Fruit fly (Drosophila melanogaster): Measurements from ENCODE around the gene Cpr31A.

Gene Cpr31A

dm6 chr2L:10057236-10057635, 3.2 kb downstream of the Cpr31A start:
- peak; percentile 83 for TF ChIP-seq D1 (tag; optimal IDR thresholded peaks at IDR 0.05)
- TF ChIP-seq CG9948 (tag; optimal IDR thresholded peaks at IDR 0.05) = peak; percentile 97
- TF ChIP-seq gl (tag; optimal IDR thresholded peaks at IDR 0.05) = peak; percentile 95
- peak; percentile 95 for TF ChIP-seq CG8159 (tag; optimal IDR thresholded peaks at IDR 0.05)
- TF ChIP-seq CG12605 (GFP tag; IDR thresholded peaks at IDR 0.05) = peak; percentile 94
- TF ChIP-seq CG10348 (GFP tag; IDR thresholded peaks at IDR 0.05) = peak; percentile 78
- no peak for TF ChIP-seq EcR (GFP tag; optimal IDR thresholded peaks at IDR 0.05)
- TF ChIP-seq Pif1A (GFP tag; optimal IDR thresholded peaks at IDR 0.05) = peak; percentile 97
- peak; percentile 98 for TF ChIP-seq Pif1B (GFP tag; optimal IDR thresholded peaks at IDR 0.05)
- peak; percentile 94 for TF ChIP-seq rn (GFP tag; IDR thresholded peaks at IDR 0.05)
- peak; percentile 97 for TF ChIP-seq CG8301 (tag; optimal IDR thresholded peaks at IDR 0.05)
- peak; percentile 95 for TF ChIP-seq CG34367 (tag; optimal IDR thresholded peaks at IDR 0.05)
- peak; percentile 98 for TF ChIP-seq Snoo (tag; optimal IDR thresholded peaks at IDR 0.05)
- peak; percentile 96 for TF ChIP-seq Ets98B (GFP tag; IDR thresholded peaks at IDR 0.05)
- TF ChIP-seq CG4496 (GFP tag; IDR thresholded peaks at IDR 0.05) = peak; percentile 99
- peak; percentile 91 for TF ChIP-seq CG13204 (GFP tag; optimal IDR thresholded peaks at IDR 0.05)
- peak; percentile 99 for TF ChIP-seq fd96Ca (GFP tag; IDR thresholded peaks at IDR 0.05)
- TF ChIP-seq CG14655 (GFP tag; optimal IDR thresholded peaks at IDR 0.05) = peak; percentile 98
- TF ChIP-seq CG32121 (GFP tag; IDR thresholded peaks at IDR 0.05) = peak; percentile 91
- TF ChIP-seq CG15710 (tag; optimal IDR thresholded peaks at IDR 0.05) = peak; percentile 94
- peak; percentile 98 for TF ChIP-seq CG17806 (tag; optimal IDR thresholded peaks at IDR 0.05)

- TF ChIP-seq rn (GFP tag; IDR thresholded peaks at IDR 0.05) (no peak), Snoo (tag; optimal IDR thresholded peaks at IDR 0.05) (no peak), CG9948 (tag; optimal IDR thresholded peaks at IDR 0.05) (no peak), CG8301 (tag; optimal IDR thresholded peaks at IDR 0.05) (no peak)
Observed at dm6 chr2L:10060516-10060915, 6.5 kb downstream of the Cpr31A start, which contains the start of gene Spn31A. Spn31A (plus strand) TSS chr2L:10060816.

dm6 chr2L:10061276-10061675, 7.3 kb downstream of the Cpr31A start:
- TF ChIP-seq CG8159 (tag; optimal IDR thresholded peaks at IDR 0.05) = no peak
- peak; percentile 29; the same call in 1 of the 2 replicates for TF ChIP-seq Ets98B (GFP tag; IDR thresholded peaks at IDR 0.05)
- TF ChIP-seq CG32121 (GFP tag; IDR thresholded peaks at IDR 0.05) = peak; percentile 24; the same call in 1 of the 2 replicates

dm6 chr2L:10064754-10065153, 10.7 kb downstream of the Cpr31A start:
- TF ChIP-seq D1 (tag; optimal IDR thresholded peaks at IDR 0.05) (no peak), CG32121 (GFP tag; IDR thresholded peaks at IDR 0.05) (no peak), CG10348 (GFP tag; IDR thresholded peaks at IDR 0.05) (no peak), CG34367 (tag; optimal IDR thresholded peaks at IDR 0.05) (no peak), CG8301 (tag; optimal IDR thresholded peaks at IDR 0.05) (no peak), CG9948 (tag; optimal IDR thresholded peaks at IDR 0.05) (no peak), Snoo (tag; optimal IDR thresholded peaks at IDR 0.05) (no peak), Pif1B (GFP tag; optimal IDR thresholded peaks at IDR 0.05) (no peak), Ets98B (GFP tag; IDR thresholded peaks at IDR 0.05) (no peak), CG4496 (GFP tag; IDR thresholded peaks at IDR 0.05) (no peak), CG13204 (GFP tag; optimal IDR thresholded peaks at IDR 0.05) (no peak), CG8159 (tag; optimal IDR thresholded peaks at IDR 0.05) (no peak), CG15710 (tag; optimal IDR thresholded peaks at IDR 0.05) (no peak), gl (tag; optimal IDR thresholded peaks at IDR 0.05) (no peak), rn (GFP tag; IDR thresholded peaks at IDR 0.05) (no peak), CG12605 (GFP tag; IDR thresholded peaks at IDR 0.05) (no peak)

dm6 chr2L:10092289-10092688, 38.3 kb downstream of the Cpr31A start, which contains the start of gene CG13133:
CG13133 (minus strand) TSS chr2L:10092389.
- TF ChIP-seq Pif1B (GFP tag; optimal IDR thresholded peaks at IDR 0.05) (no peak), CG32121 (GFP tag; IDR thresholded peaks at IDR 0.05) (no peak), D1 (tag; optimal IDR thresholded peaks at IDR 0.05) (no peak), EcR (GFP tag; optimal IDR thresholded peaks at IDR 0.05) (no peak), CG13204 (GFP tag; optimal IDR thresholded peaks at IDR 0.05) (no peak), CG10348 (GFP tag; IDR thresholded peaks at IDR 0.05) (no peak), CG8159 (tag; optimal IDR thresholded peaks at IDR 0.05) (no peak), rn (GFP tag; IDR thresholded peaks at IDR 0.05) (no peak), CG8301 (tag; optimal IDR thresholded peaks at IDR 0.05) (no peak), CG34367 (tag; optimal IDR thresholded peaks at IDR 0.05) (no peak), CG4496 (GFP tag; IDR thresholded peaks at IDR 0.05) (no peak), CG14655 (GFP tag; optimal IDR thresholded peaks at IDR 0.05) (no peak), Ets98B (GFP tag; IDR thresholded peaks at IDR 0.05) (no peak)

- TF ChIP-seq Snoo (tag; optimal IDR thresholded peaks at IDR 0.05) (no peak), CG4496 (GFP tag; IDR thresholded peaks at IDR 0.05) (no peak), CG8159 (tag; optimal IDR thresholded peaks at IDR 0.05) (no peak), Pif1A (GFP tag; optimal IDR thresholded peaks at IDR 0.05) (no peak), CG34367 (tag; optimal IDR thresholded peaks at IDR 0.05) (no peak), CG15710 (tag; optimal IDR thresholded peaks at IDR 0.05) (no peak), Ets98B (GFP tag; IDR thresholded peaks at IDR 0.05) (no peak), fd96Ca (GFP tag; IDR thresholded peaks at IDR 0.05) (no peak), CG9948 (tag; optimal IDR thresholded peaks at IDR 0.05) (no peak), CG10348 (GFP tag; IDR thresholded peaks at IDR 0.05) (no peak)
Observed at dm6 chr2L:10093788-10094187, 39.8 kb downstream of the Cpr31A start, which contains the start of gene CG34109. CG34109 (plus strand) TSS chr2L:10094088.

dm6 chr2L:10096127-10096526, 42.1 kb downstream of the Cpr31A start:
- no peak for TF ChIP-seq Pif1A (GFP tag; optimal IDR thresholded peaks at IDR 0.05)

Data from whole organism, pupa.